Worm (Caenorhabditis elegans): ENCODE data around the gene K08E5.1.

The K08E5.1 gene

ce11 chrIII:10096525-10096972, 50.1 kb downstream of the K08E5.1 start (continued):
- TF ChIP-seq nhr-47 (tag; optimal IDR thresholded peaks at IDR 0.05) (peak; percentile 94), sup-37 (GFP tag; optimal IDR thresholded peaks at IDR 0.05) (no peak), nhr-84 (tag; optimal IDR thresholded peaks at IDR 0.05) (no peak), unc-30 (tag; optimal IDR thresholded peaks at IDR 0.05) (no peak), sptf-1 (tag; optimal IDR thresholded peaks at IDR 0.05) (no peak), dsc-1 (tag; optimal IDR thresholded peaks at IDR 0.05) (peak; percentile 92), nhr-11 (tag; optimal IDR thresholded peaks at IDR 0.05) (peak; percentile 87), aha-1 (tag; optimal IDR thresholded peaks at IDR 0.05) (no peak), aly-2 (tag; optimal IDR thresholded peaks at IDR 0.05) (peak; percentile 78), ets-5 (GFP tag; IDR thresholded peaks at IDR 0.05) (no peak), mdl-1 (tag; optimal IDR thresholded peaks at IDR 0.05) (peak; percentile 88 to 97), nhr-12 (tag; optimal IDR thresholded peaks at IDR 0.05) (no peak), nhr-28 (tag; optimal IDR thresholded peaks at IDR 0.05) (no peak), ztf-11 (tag; optimal IDR thresholded peaks at IDR 0.05) (peak in 1 of 2 experiments; percentile 54), blmp-1 (tag; optimal IDR thresholded peaks at IDR 0.05) (peak; percentile 66), elt-3 (tag; optimal IDR thresholded peaks at IDR 0.05) (peak in 1 of 6 experiments; percentile 30), ceh-63 (GFP tag; optimal IDR thresholded peaks at IDR 0.05) (no peak), swsn-7 (tag; optimal IDR thresholded peaks at IDR 0.05) (peak; percentile 93), hlh-4 (tag; optimal IDR thresholded peaks at IDR 0.05) (no peak), unc-130 (tag; optimal IDR thresholded peaks at IDR 0.05) (peak; percentile 25), pag-3 (tag; optimal IDR thresholded peaks at IDR 0.05; ENCODE audit: borderline replicate concordance, insufficient read depth) (no peak), pax-3 (tag; optimal IDR thresholded peaks at IDR 0.05) (peak; percentile 53), unc-62 (GFP tag; optimal IDR thresholded peaks at IDR 0.05) (no peak), snpc-4 (tag; optimal IDR thresholded peaks at IDR 0.05) (peak; percentile 77), tbx-2 (tag; optimal IDR thresholded peaks at IDR 0.05) (peak; percentile 94), Y116A8C.19 (tag; optimal IDR thresholded peaks at IDR 0.05; ENCODE audit: borderline replicate concordance) (no peak), fkh-8 (tag; optimal IDR thresholded peaks at IDR 0.05) (peak; percentile 91), fkh-10 (GFP tag; optimal IDR thresholded peaks at IDR 0.05) (peak; percentile 64), nhr-71 (tag; optimal IDR thresholded peaks at IDR 0.05) (peak; percentile 97), pqm-1 (tag; optimal IDR thresholded peaks at IDR 0.05) (no peak), efl-3 (GFP tag; optimal IDR thresholded peaks at IDR 0.05) (no peak), C16A3.4 (tag; optimal IDR thresholded peaks at IDR 0.05) (no peak), nhr-90 (tag; optimal IDR thresholded peaks at IDR 0.05; ENCODE audit: poor library complexity) (peak; percentile 83), zag-1 (tag; optimal IDR thresholded peaks at IDR 0.05) (peak; percentile 28), rnt-1 (tag; optimal IDR thresholded peaks at IDR 0.05) (peak; percentile 91), sox-4 (tag; optimal IDR thresholded peaks at IDR 0.05) (peak; percentile 26), fos-1 (tag; optimal IDR thresholded peaks at IDR 0.05) (peak; percentile 85)

- TF ChIP-seq tbx-2 (tag; optimal IDR thresholded peaks at IDR 0.05) (no peak), unc-86 (tag; optimal IDR thresholded peaks at IDR 0.05) (no peak), mab-9 (GFP tag; IDR thresholded peaks at IDR 0.05) (no peak), fkh-8 (tag; optimal IDR thresholded peaks at IDR 0.05) (no peak), ces-1 (GFP tag; optimal IDR thresholded peaks at IDR 0.05) (no peak), xbp-1 (tag; optimal IDR thresholded peaks at IDR 0.05) (no peak), fos-1 (tag; optimal IDR thresholded peaks at IDR 0.05) (no peak), ceh-88 (GFP tag; IDR thresholded peaks at IDR 0.05) (no peak), nhr-77 (tag; optimal IDR thresholded peaks at IDR 0.05) (no peak), mdl-1 (tag; optimal IDR thresholded peaks at IDR 0.05) (no peak), ceh-8 (GFP tag; optimal IDR thresholded peaks at IDR 0.05) (no peak), blmp-1 (tag; optimal IDR thresholded peaks at IDR 0.05) (peak; percentile 8), lin-35 (GFP tag; optimal IDR thresholded peaks at IDR 0.05) (peak in 1 of 2 experiments; percentile 6), efl-3 (GFP tag; optimal IDR thresholded peaks at IDR 0.05) (no peak), C04F5.9 (tag; optimal IDR thresholded peaks at IDR 0.05) (no peak), vab-15 (tag; optimal IDR thresholded peaks at IDR 0.05) (no peak), lsy-2 (tag; optimal IDR thresholded peaks at IDR 0.05) (peak in 1 of 2 experiments; percentile 49), ztf-11 (tag; optimal IDR thresholded peaks at IDR 0.05) (no peak), lin-14 (GFP tag; optimal IDR thresholded peaks at IDR 0.05) (no peak), lin-15B (tag; optimal IDR thresholded peaks at IDR 0.05) (no peak)
These were observed 51.2 kb downstream of the K08E5.1 start for ce11 chrIII:10095377-10095776.

Measured in whole organism, L1 larva.